Worm (Caenorhabditis elegans) whole organism, L4 larva: ENCODE data around the gene Y73F8A.10.

Experiments used
- D1046.2 ChIP-seq: fragments of 200-800 bp; sonication (Bioruptor generic); IDR thresholded peaks from 2 replicates; pipeline ENCODE4 v1.3.6; 2022; ENCODE audit warnings: missing genetic modification characterization, missing compliant biosample characterization
- F26F4.8 ChIP-seq: fragments of 200-800 bp; sonication (Bioruptor generic); conservative IDR thresholded peaks from 2 replicates; pipeline ENCODE4 v1.3.6; 2022; ENCODE audit warnings: missing genetic modification characterization, missing compliant biosample characterization
- F44E2.7 ChIP-seq: fragments of 200-800 bp; sonication (Bioruptor generic); IDR thresholded peaks from 2 replicates; pipeline ENCODE4 v2.1.2; 2022; ENCODE audit warnings: missing genetic modification characterization, missing compliant biosample characterization
- R02D3.7 ChIP-seq: fragments of 150-350 bp; sonication (generic microtip); optimal IDR thresholded peaks from 3 replicates; lab custom pipeline; 2014; ENCODE audit warnings: missing biosample characterization, missing genetic modification characterization
- T20F7.1 ChIP-seq: fragments of 200-800 bp; sonication (Bioruptor generic); optimal IDR thresholded peaks from 2 replicates; lab custom pipeline; 2018; ENCODE audit warnings: mild to moderate bottlenecking, missing genetic modification characterization, missing compliant biosample characterization
- Y5F2A.4 ChIP-seq: fragments of 200-800 bp; sonication (Bioruptor generic); optimal IDR thresholded peaks from 2 replicates; lab custom pipeline; 2018; ENCODE audit warnings: mild to moderate bottlenecking, missing genetic modification characterization, missing compliant biosample characterization
- Y75B8A.6 ChIP-seq: fragments of 200-800 bp; sonication (Bioruptor generic); IDR thresholded peaks from 2 replicates; pipeline ENCODE4 v1.3.6; 2022; ENCODE audit warnings: missing genetic modification reagents, missing genetic modification characterization, missing compliant biosample characterization
- ZK546.5 ChIP-seq, 2 experiments: sonication (generic microtip); optimal IDR thresholded peaks; 2 replicates each; lab custom pipeline; 2017; ENCODE audit warnings: missing biosample characterization in 2 of 2, missing genetic modification characterization in 2 of 2
- aha-1 ChIP-seq: fragments of 150-350 bp; peaks from one replicate; lab custom pipeline; 2014; ENCODE audit warnings: missing biosample characterization, missing genetic modification characterization
- daf-16 ChIP-seq, 3 experiments: sonication (generic microtip); optimal IDR thresholded peaks; 2 replicates each; lab custom pipeline; 2016 to 2017; ENCODE audit warnings: missing genetic modification characterization in 3 of 3, missing genetic modification reagents in 3 of 3, mild to moderate bottlenecking in 2 of 3, missing compliant biosample characterization in 2 of 3, missing biosample characterization in 1 of 3, moderate library complexity in 1 of 3
- daf-19 ChIP-seq: fragments of 200-800 bp; sonication (Bioruptor generic); conservative IDR thresholded peaks from 2 replicates; pipeline ENCODE4 v1.3.6; 2022; ENCODE audit warnings: missing genetic modification characterization, missing compliant biosample characterization
- dmd-9 ChIP-seq: fragments of 200-800 bp; sonication (Bioruptor generic); IDR thresholded peaks from 2 replicates; pipeline ENCODE4 v1.3.6; 2022; ENCODE audit warnings: missing genetic modification reagents, missing genetic modification characterization, missing compliant biosample characterization
- dpl-1 ChIP-seq: fragments of 150-350 bp; optimal IDR thresholded peaks from 2 replicates; lab custom pipeline; 2014; ENCODE audit warnings: missing biosample characterization, missing genetic modification reagents, missing genetic modification characterization
- fkh-10 ChIP-seq: fragments of 150-350 bp; optimal IDR thresholded peaks from 2 replicates; lab custom pipeline; 2014; ENCODE audit warnings: missing biosample characterization, missing genetic modification reagents, missing genetic modification characterization
- gei-8 ChIP-seq: fragments of 200-800 bp; sonication (Bioruptor generic); optimal IDR thresholded peaks from 2 replicates; lab custom pipeline; 2018; ENCODE audit warnings: mild to moderate bottlenecking, missing genetic modification characterization, missing compliant biosample characterization
- lir-3 ChIP-seq: sonication (generic microtip); optimal IDR thresholded peaks from 2 replicates; lab custom pipeline; 2016; ENCODE audit warnings: mild to moderate bottlenecking, missing genetic modification characterization, missing compliant biosample characterization
- madf-5 ChIP-seq, 2 experiments: fragments of 200-800 bp; sonication (Bioruptor generic); IDR thresholded peaks; 2 replicates each; pipeline ENCODE4 v1.3.6; 2022; ENCODE audit warnings: missing compliant biosample characterization in 2 of 2, missing genetic modification characterization in 2 of 2
- mep-1 ChIP-seq: fragments of 150-350 bp; sonication (generic microtip); optimal IDR thresholded peaks from 3 replicates; lab custom pipeline; 2014; ENCODE audit warnings: missing biosample characterization, missing genetic modification characterization
- nhr-111 ChIP-seq: fragments of 200-800 bp; sonication (Bioruptor generic); optimal IDR thresholded peaks from 2 replicates; lab custom pipeline; 2018; ENCODE audit warnings: mild to moderate bottlenecking, missing genetic modification characterization, missing compliant biosample characterization
- nhr-237 ChIP-seq: sonication (generic microtip); optimal IDR thresholded peaks from 2 replicates; lab custom pipeline; 2017; ENCODE audit warnings: missing biosample characterization, missing genetic modification characterization
- nhr-42 ChIP-seq: fragments of 200-800 bp; sonication (Bioruptor generic); IDR thresholded peaks from 2 replicates; pipeline ENCODE4 v1.3.6; 2022; ENCODE audit warnings: missing genetic modification characterization, missing compliant biosample characterization
- nhr-48 ChIP-seq: sonication (generic microtip); optimal IDR thresholded peaks from 2 replicates; lab custom pipeline; 2016; ENCODE audit warnings: mild to moderate bottlenecking, missing genetic modification characterization, missing compliant biosample characterization
- pha-4 ChIP-seq, 2 experiments: fragments of 150-350 bp in 1 of 2; fragments of 200-800 bp in 1 of 2; sonication (Bioruptor generic) in 1 of 2; IDR thresholded peaks in 1 of 2; optimal IDR thresholded peaks in 1 of 2; 2 replicates each; pipeline versions ENCODE4 v1.3.6 to Lab custom; 2014 to 2022; ENCODE audit warnings: missing genetic modification characterization in 2 of 2, missing genetic modification reagents in 2 of 2, missing biosample characterization in 1 of 2, missing compliant biosample characterization in 1 of 2
- pqm-1 ChIP-seq: sonication (generic microtip); optimal IDR thresholded peaks from 2 replicates; lab custom pipeline; 2017; ENCODE audit warnings: missing biosample characterization, missing genetic modification characterization
- saeg-2 ChIP-seq: fragments of 200-800 bp; sonication (Bioruptor generic); IDR thresholded peaks from 2 replicates; pipeline ENCODE4 v1.3.6; 2022; ENCODE audit warnings: missing genetic modification reagents, missing genetic modification characterization, missing compliant biosample characterization
- snpc-1.2 ChIP-seq: fragments of 200-800 bp; sonication (Bioruptor generic); IDR thresholded peaks from 2 replicates; pipeline ENCODE4 v1.3.6; 2022; ENCODE audit warnings: missing genetic modification reagents, missing genetic modification characterization, missing compliant biosample characterization
- snpc-4 ChIP-seq: fragments of 150-350 bp; optimal IDR thresholded peaks from 2 replicates; lab custom pipeline; 2014; ENCODE audit warnings: missing biosample characterization, missing genetic modification characterization
- tra-1 ChIP-seq: fragments of 200-800 bp; sonication (Bioruptor generic); IDR thresholded peaks from 2 replicates; pipeline ENCODE4 v1.3.6; 2022; ENCODE audit warnings: missing genetic modification reagents, missing genetic modification characterization, missing compliant biosample characterization
- unc-130 ChIP-seq: sonication (generic microtip); optimal IDR thresholded peaks from 2 replicates; lab custom pipeline; 2016; ENCODE audit warnings: missing genetic modification reagents, missing genetic modification characterization, missing compliant biosample characterization
- unc-39 ChIP-seq: sonication (generic microtip); optimal IDR thresholded peaks from 2 replicates; lab custom pipeline; 2017; ENCODE audit warnings: missing biosample characterization, missing genetic modification characterization
- vab-7 ChIP-seq: fragments of 200-800 bp; sonication (Bioruptor generic); IDR thresholded peaks from 2 replicates; pipeline ENCODE4 v1.3.6; 2022; ENCODE audit warnings: missing genetic modification reagents, missing genetic modification characterization, missing compliant biosample characterization

Gene Y73F8A.10

DNA sequence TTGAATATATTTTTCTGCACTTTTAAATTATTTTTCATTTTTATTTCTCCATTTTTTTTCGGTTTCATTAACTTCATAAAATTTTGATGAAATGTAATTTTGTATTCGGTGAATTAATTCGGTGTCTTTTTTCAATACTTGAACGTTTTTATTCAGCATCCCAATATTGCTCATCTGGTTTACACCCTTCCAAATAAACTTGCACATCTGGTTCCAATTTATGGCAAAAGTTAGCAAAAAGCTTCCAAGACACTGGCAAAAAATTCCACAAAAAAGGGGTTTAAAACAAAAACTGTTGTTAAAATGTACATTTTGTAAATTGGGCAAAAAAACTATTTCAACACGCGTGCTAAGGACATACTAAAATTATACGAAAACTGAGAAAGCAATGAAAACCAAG lies 13.9 kb upstream of the Y73F8A.10 start:
- TF ChIP-seq snpc-4 (tag; lab: Kevin White, UChicago) (no peak), aha-1 (tag; lab: Kevin White, UChicago) (peak; percentile 28), R02D3.7 (tag; lab: Kevin White, UChicago) (no peak)

DNA sequence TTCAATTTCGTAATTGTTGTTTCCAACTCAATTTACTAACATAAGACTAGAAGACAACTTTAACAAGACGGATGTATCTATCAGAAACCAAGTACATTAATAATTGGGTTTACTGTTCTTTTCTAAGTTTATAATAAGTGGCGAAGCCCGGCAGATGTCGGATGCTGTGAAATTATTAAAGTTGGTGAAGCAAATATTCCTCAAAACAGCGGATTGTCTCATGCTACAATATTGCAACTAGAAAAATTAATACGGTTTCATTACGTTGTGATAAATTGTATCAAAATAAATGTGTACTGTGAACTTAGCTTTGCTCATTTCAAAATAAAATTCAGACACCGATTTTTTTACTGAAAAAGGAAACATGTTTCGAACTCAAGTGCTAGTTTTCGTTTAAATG lies 10.5 kb upstream of the Y73F8A.10 start:
- TF ChIP-seq pqm-1 (tag; lab: Kevin White, UChicago) (no peak), T20F7.1 (no peak), D1046.2 (GFP tag; lab: Robert Waterston, UW) (no peak), snpc-1.2 (peak; percentile 89), nhr-111 (GFP tag; lab: Kevin White, UChicago) (no peak), tra-1 (GFP tag; lab: Robert Waterston, UW) (no peak)
- TF ChIP-seq, all 104 proteins: peak for 1

DNA sequence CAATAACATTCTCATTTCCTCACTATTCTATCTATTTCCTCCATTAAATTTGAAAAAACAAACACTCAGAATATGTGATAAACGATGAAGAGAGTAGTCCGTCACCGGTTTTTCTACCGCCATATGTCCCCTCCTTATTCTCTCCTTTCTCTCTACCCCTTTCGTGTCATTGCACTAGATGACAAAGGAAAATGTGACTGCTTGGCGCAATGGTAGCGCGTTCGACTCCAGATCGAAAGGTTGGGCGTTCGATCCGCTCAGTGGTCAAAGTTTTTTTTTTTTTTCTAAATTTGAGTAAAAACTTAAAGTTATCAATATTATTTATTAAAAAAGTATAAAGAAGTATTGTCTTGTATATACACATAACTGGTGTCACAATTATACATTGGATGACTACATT lies 4.6 kb upstream of the Y73F8A.10 start:
- TF ChIP-seq pha-4 (GFP tag; IDR thresholded peaks at IDR 0.05; lab: Robert Waterston, UW), result peak; percentile 82
- no peak for TF ChIP-seq pha-4 (tag; optimal IDR thresholded peaks at IDR 0.05; lab: Kevin White, UChicago)
- TF ChIP-seq madf-5 (GFP tag; IDR thresholded peaks at IDR 0.05; lab: Robert Waterston, UW), result peak; percentile 32 to 68; a peak in 2 of 4 replicates
- 0 out of 2 replicates have a peak, but pooled peaks have one; percentile 21 for TF ChIP-seq F26F4.8 (GFP tag; lab: Robert Waterston, UW)
- TF ChIP-seq mep-1, result no peak
- TF ChIP-seq snpc-1.2, result peak; percentile 98
- TF ChIP-seq R02D3.7 (tag; lab: Kevin White, UChicago), result no peak
- TF ChIP-seq dmd-9, result no peak
- peak; percentile 5 for TF ChIP-seq lir-3 (tag; lab: Kevin White, UChicago)
- no peak; the same call in 1 of the 2 replicates for TF ChIP-seq vab-7 (GFP tag; lab: Robert Waterston, UW)
- peak in 1 of 2 experiments; percentile 49 for TF ChIP-seq daf-16 (GFP tag; optimal IDR thresholded peaks at IDR 0.05; lab: Kevin White, UChicago)
- TF ChIP-seq daf-16 (tag; optimal IDR thresholded peaks at IDR 0.05; lab: Kevin White, UChicago), result no peak
- TF ChIP-seq nhr-48 (tag; lab: Kevin White, UChicago), result no peak
- TF ChIP-seq fkh-10, result no peak
- peak; percentile 95 for TF ChIP-seq aha-1 (tag; lab: Kevin White, UChicago)
- TF ChIP-seq unc-130 (GFP tag; lab: Kevin White, UChicago), result peak; percentile 12
- peak; percentile 50 for TF ChIP-seq daf-19 (GFP tag; lab: Robert Waterston, UW)
- 0 out of 2 replicates have a peak, but pooled peaks have one; percentile 24 for TF ChIP-seq nhr-42 (GFP tag; lab: Robert Waterston, UW)
- TF ChIP-seq F44E2.7, result 0 out of 2 replicates have a peak, but pooled peaks have one; percentile 50
- TF ChIP-seq, all 104 proteins: peak for 11

DNA sequence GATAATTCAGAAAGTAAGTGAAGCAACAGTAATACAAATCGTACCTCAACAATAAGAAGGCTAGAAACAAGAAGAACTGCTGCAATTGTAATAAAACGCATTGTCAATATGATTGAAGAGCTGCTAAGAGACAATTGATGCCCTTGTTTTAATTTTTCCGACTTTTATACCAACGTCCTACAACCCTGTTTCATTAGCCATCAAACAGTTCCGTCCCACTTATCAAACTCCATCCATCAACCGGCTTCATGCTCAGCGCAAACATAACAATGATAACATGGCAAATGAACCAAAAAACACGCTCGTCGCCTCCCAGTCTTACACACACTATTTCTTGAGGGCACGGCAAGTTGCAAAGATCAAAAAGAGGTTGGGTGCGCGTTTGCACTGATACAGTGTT lies 3.0 kb upstream of the Y73F8A.10 start, which contains the start of gene pqn-90:
TSS of gene pqn-90 (minus strand) at position 101 of the 400 bp plus-strand sequence.
- TF ChIP-seq gei-8 (GFP tag; lab: Kevin White, UChicago) (no peak), aha-1 (tag; lab: Kevin White, UChicago) (peak; percentile 26)

DNA sequence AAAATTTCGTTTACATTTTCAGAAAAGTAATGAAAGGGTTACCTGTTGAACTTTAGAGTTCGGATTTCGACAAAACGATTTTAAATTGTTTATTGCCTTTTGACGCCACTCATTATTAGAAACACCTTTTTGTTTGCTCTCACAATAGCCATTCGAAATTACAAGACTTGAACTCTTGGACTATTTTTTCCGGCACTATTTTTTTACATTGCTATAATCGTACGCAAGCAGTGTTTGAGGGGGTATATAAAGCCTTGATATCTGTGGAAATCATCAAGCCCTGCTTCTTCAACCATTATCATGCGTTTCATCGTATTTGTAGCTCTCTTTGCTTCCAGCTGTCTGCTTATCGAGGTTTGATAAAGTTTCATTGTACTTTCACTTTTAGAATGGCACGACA lies 2.5 kb upstream of the Y73F8A.10 start, which contains the start of gene pqn-91:
TSS of gene pqn-91 (plus strand) at position 301 of the 400 bp plus-strand sequence.
- TF ChIP-seq aha-1 (tag; lab: Kevin White, UChicago) (peak; percentile 33), saeg-2 (GFP tag; lab: Robert Waterston, UW) (no peak), R02D3.7 (tag; lab: Kevin White, UChicago) (no peak), Y5F2A.4 (GFP tag; lab: Kevin White, UChicago) (no peak), unc-39 (tag; lab: Kevin White, UChicago) (no peak), nhr-237 (tag; lab: Kevin White, UChicago) (no peak), dpl-1 (GFP tag; lab: Kevin White, UChicago) (no peak), Y75B8A.6 (GFP tag; lab: Robert Waterston, UW) (no peak), ZK546.5 (tag; optimal IDR thresholded peaks at IDR 0.05; lab: Kevin White, UChicago) (no peak)
